Worm (Caenorhabditis elegans): Measurements from ENCODE around the gene F26F4.6.

- no peak for TF ChIP-seq cebp-1 (GFP tag; IDR thresholded peaks at IDR 0.05)
- TF ChIP-seq cebp-1 (tag; optimal IDR thresholded peaks at IDR 0.05) = no peak
- TF ChIP-seq B0019.2 (GFP tag; conservative IDR thresholded peaks at IDR 0.05) = no peak
- no peak for TF ChIP-seq nhr-80 (tag; optimal IDR thresholded peaks at IDR 0.05)
- TF ChIP-seq Y95B8A.8 (GFP tag; IDR thresholded peaks at IDR 0.05) = no peak
- no peak for TF ChIP-seq ets-4 (GFP tag; optimal IDR thresholded peaks at IDR 0.05)
- TF ChIP-seq madf-3 (GFP tag; IDR thresholded peaks at IDR 0.05) = no peak
- TF ChIP-seq lin-26 (GFP tag; IDR thresholded peaks at IDR 0.05) = no peak
- TF ChIP-seq repo-1 (tag; optimal IDR thresholded peaks at IDR 0.05) = no peak
These were observed 38.8 kb upstream of the F26F4.6 start, which contains the start of the genes C26E6.12 and eri-9 for ce11 chrIII:4932203-4932699.
